Fruit fly (Drosophila melanogaster): ENCODE data around the gene Pgam5.

Gene Pgam5

DNA sequence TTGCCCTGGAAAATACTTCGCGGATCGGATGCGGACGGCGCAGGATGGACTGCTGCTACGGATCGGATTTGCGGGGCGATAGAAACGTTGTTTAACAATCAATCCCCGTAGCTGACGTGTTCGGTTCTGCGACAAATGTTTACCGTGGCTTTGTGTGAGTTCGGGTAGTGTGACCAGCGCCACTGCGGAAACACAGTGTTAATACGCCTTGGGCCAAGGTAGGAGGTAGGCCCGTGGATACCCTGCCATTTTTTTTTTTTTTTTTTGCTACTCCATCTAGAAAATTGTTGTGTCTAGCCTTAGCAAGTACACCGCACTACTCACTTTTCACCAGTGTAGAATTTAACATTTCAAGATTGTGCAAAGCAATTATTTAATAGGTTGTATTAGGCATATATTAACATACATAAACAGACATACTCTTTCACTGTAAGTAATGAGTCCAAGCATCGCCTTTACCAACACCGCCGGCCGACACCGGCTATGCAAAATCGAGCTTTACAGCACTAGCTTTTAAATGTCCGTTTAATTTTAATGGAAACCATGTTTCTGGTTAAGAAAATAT is 11.7 kb downstream of the Pgam5 start, which contains the start of gene deltaCOP (continued):
- peak; percentile 68 for TF ChIP-seq CG3163 (GFP tag; optimal IDR thresholded peaks at IDR 0.05)
- peak; percentile 47 for TF ChIP-seq Usf (GFP tag; optimal IDR thresholded peaks at IDR 0.05)
- TF ChIP-seq gcm2 (GFP tag; optimal IDR thresholded peaks at IDR 0.05) = peak; percentile 42
- peak; percentile 75 to 88 for TF ChIP-seq Hr51 (GFP tag; optimal IDR thresholded peaks at IDR 0.05)
- peak; percentile 92 for TF ChIP-seq Myb (GFP tag; optimal IDR thresholded peaks at IDR 0.05)
- peak; percentile 61 for TF ChIP-seq B-H2 (GFP tag; optimal IDR thresholded peaks at IDR 0.05)
- TF ChIP-seq Eip74EF (GFP tag; optimal IDR thresholded peaks at IDR 0.05) = no peak
- peak; percentile 61 for TF ChIP-seq gsb (GFP tag; IDR thresholded peaks at IDR 0.05)
- peak; percentile 61 for TF ChIP-seq gsb-n (tag; optimal IDR thresholded peaks at IDR 0.05)
- peak; percentile 78 for TF ChIP-seq Fer1 (GFP tag; optimal IDR thresholded peaks at IDR 0.05)
- peak; percentile 58 for TF ChIP-seq Dip2 (GFP tag; IDR thresholded peaks at IDR 0.05)
- no peak for TF ChIP-seq CG5180 (GFP tag; optimal IDR thresholded peaks at IDR 0.05)
- TF ChIP-seq hb (GFP tag; IDR thresholded peaks at IDR 0.05; ENCODE audit: partially characterized antibody) = no peak
- TF ChIP-seq Scr (GFP tag; IDR thresholded peaks at IDR 0.05; ENCODE audit: partially characterized antibody) = peak; percentile 34; the same call in 1 of the 2 replicates
- peak; percentile 57 for TF ChIP-seq CG33557 (GFP tag; optimal IDR thresholded peaks at IDR 0.05)
- peak; percentile 50 for TF ChIP-seq Nf-YB (GFP tag; optimal IDR thresholded peaks at IDR 0.05)
- peak; percentile 65 for TF ChIP-seq cg (GFP tag; optimal IDR thresholded peaks at IDR 0.05)
- TF ChIP-seq dmrt99B (tag; optimal IDR thresholded peaks at IDR 0.05) = no peak
- TF ChIP-seq HLH54F (GFP tag; optimal IDR thresholded peaks at IDR 0.05) = peak; percentile 95
- peak; percentile 87 for TF ChIP-seq Optix (GFP tag; IDR thresholded peaks at IDR 0.05)
- peak; percentile 43 for TF ChIP-seq CG4328 (GFP tag; optimal IDR thresholded peaks at IDR 0.05)
- peak; percentile 66 for TF ChIP-seq dmrt11E (tag; optimal IDR thresholded peaks at IDR 0.05)
- TF ChIP-seq sim (GFP tag; IDR thresholded peaks at IDR 0.05) = no peak
- peak; percentile 65; the same call in 1 of the 2 replicates for TF ChIP-seq ham (GFP tag; IDR thresholded peaks at IDR 0.05)
- no peak for TF ChIP-seq Hey (tag; optimal IDR thresholded peaks at IDR 0.05)
- peak; percentile 80 for TF ChIP-seq az2 (GFP tag; optimal IDR thresholded peaks at IDR 0.05)
- no peak for TF ChIP-seq zen2 (GFP tag; IDR thresholded peaks at IDR 0.05; ENCODE audit: partially characterized antibody)
- TF ChIP-seq CG10274 (GFP tag; optimal IDR thresholded peaks at IDR 0.05) = peak; percentile 54
- TF ChIP-seq NFAT (GFP tag; IDR thresholded peaks at IDR 0.05) = peak; percentile 63
- TF ChIP-seq CG17612 (GFP tag; IDR thresholded peaks at IDR 0.05) = 0 out of 2 replicates have a peak, but pooled peaks have one; percentile 43
- TF ChIP-seq CG6854 (GFP tag; optimal IDR thresholded peaks at IDR 0.05) = no peak
- TF ChIP-seq CG4404 (GFP tag; IDR thresholded peaks at IDR 0.05) = peak; percentile 80
- peak; percentile 31; the same call in 1 of the 2 replicates for TF ChIP-seq ro (GFP tag; IDR thresholded peaks at IDR 0.05)
- TF ChIP-seq MTF-1 (GFP tag; optimal IDR thresholded peaks at IDR 0.05; ENCODE audit: borderline replicate concordance) = peak; percentile 20
- peak; percentile 80 for TF ChIP-seq CG9727 (GFP tag; optimal IDR thresholded peaks at IDR 0.05)
- TF ChIP-seq CG2199 (GFP tag; IDR thresholded peaks at IDR 0.05) = no peak
- TF ChIP-seq CG8478 (optimal IDR thresholded peaks at IDR 0.05) = no peak
- no peak for TF ChIP-seq CG31365 (tag; optimal IDR thresholded peaks at IDR 0.05)
- no peak for TF ChIP-seq odd (GFP tag; optimal IDR thresholded peaks at IDR 0.05)
- TF ChIP-seq Dek (tag; optimal IDR thresholded peaks at IDR 0.05) = peak; percentile 74
- no peak for TF ChIP-seq scrt (GFP tag; optimal IDR thresholded peaks at IDR 0.05)
- TF ChIP-seq Dll (GFP tag; IDR thresholded peaks at IDR 0.05; ENCODE audit: partially characterized antibody) = peak; percentile 32; the same call in 1 of the 4 replicates
- peak; percentile 83 for TF ChIP-seq eyg (GFP tag; optimal IDR thresholded peaks at IDR 0.05)
- TF ChIP-seq CG17802 (tag; optimal IDR thresholded peaks at IDR 0.05) = no peak
- TF ChIP-seq p53 (GFP tag; optimal IDR thresholded peaks at IDR 0.05) = peak; percentile 79
- TF ChIP-seq oc (tag; optimal IDR thresholded peaks at IDR 0.05) = peak; percentile 36
- peak; percentile 11 for TF ChIP-seq nerfin-1 (tag; optimal IDR thresholded peaks at IDR 0.05)
- peak; percentile 64 for TF ChIP-seq CG10979 (tag; optimal IDR thresholded peaks at IDR 0.05)
- TF ChIP-seq mam (GFP tag; optimal IDR thresholded peaks at IDR 0.05) = peak; percentile 94

Data from whole organism, embryonic.